Worm (Caenorhabditis elegans): Measurements from ENCODE around the gene ugt-10.
A peak's percentile ranks its signal among the peaks of the same experiment; 100 is the strongest.

ugt-10 gene

DNA sequence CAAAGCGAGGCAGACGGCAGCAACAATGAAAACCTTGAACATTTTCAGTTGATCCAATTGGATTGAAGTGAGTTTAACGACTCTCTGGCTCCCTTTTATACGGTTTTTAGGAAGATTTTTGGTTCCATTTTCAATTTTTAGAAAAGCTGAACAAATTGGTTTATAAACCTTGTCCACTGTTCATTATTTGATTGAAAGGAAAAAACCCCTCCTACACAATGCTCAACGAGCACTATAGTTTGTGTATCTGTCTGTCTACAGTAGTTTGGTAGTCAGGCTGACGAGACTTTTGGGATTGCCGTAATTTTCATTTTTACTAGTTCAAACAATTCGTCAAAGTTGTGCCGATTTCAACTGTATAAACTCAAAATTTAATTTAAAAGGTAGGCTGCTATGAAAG lies 20.7 kb downstream of the ugt-10 start, which contains the start of gene T19H12.15:
T19H12.15 (minus strand) TSS at position 101 of the 400 bp plus-strand sequence.
- TF ChIP-seq nhr-23 (tag; optimal IDR thresholded peaks at IDR 0.05) (no peak), pqm-1 (tag; optimal IDR thresholded peaks at IDR 0.05) (no peak), snpc-4 (tag; optimal IDR thresholded peaks at IDR 0.05) (no peak), egl-27 (tag; optimal IDR thresholded peaks at IDR 0.05) (no peak), mml-1 (tag; optimal IDR thresholded peaks at IDR 0.05) (no peak)

- TF ChIP-seq egl-5 (tag; optimal IDR thresholded peaks at IDR 0.05): no peak
- TF ChIP-seq skn-1 (tag; optimal IDR thresholded peaks at IDR 0.05): no peak
- no peak for TF ChIP-seq unc-39 (tag; optimal IDR thresholded peaks at IDR 0.05)
- no peak for TF ChIP-seq ceh-9 (tag; optimal IDR thresholded peaks at IDR 0.05)
- no peak for TF ChIP-seq fos-1 (tag; optimal IDR thresholded peaks at IDR 0.05)
- no peak for TF ChIP-seq lin-15B (tag; optimal IDR thresholded peaks at IDR 0.05)
- no peak for TF ChIP-seq nhr-25 (tag; optimal IDR thresholded peaks at IDR 0.05)
- TF ChIP-seq ama-1 (optimal IDR thresholded peaks at IDR 0.05): no peak
- no peak for TF ChIP-seq elt-1 (tag; optimal IDR thresholded peaks at IDR 0.05)
- TF ChIP-seq snpc-4 (tag; optimal IDR thresholded peaks at IDR 0.05): no peak
- no peak for TF ChIP-seq elt-2 (tag; optimal IDR thresholded peaks at IDR 0.05)
- no peak for TF ChIP-seq pha-4 (tag; optimal IDR thresholded peaks at IDR 0.05)
- no peak for TF ChIP-seq zag-1 (tag; optimal IDR thresholded peaks at IDR 0.05)
Measured at ce11 chrV:4877587-4877986, 22.3 kb downstream of the ugt-10 start, which contains the start of gene T19H12.6. TSS of gene T19H12.6 (minus strand) at chrV:4877687.

- TF ChIP-seq sea-2 (GFP tag; optimal IDR thresholded peaks at IDR 0.05): no peak
- no peak for TF ChIP-seq pha-4 (tag; optimal IDR thresholded peaks at IDR 0.05)
- no peak for TF ChIP-seq nhr-237 (tag; optimal IDR thresholded peaks at IDR 0.05)
- no peak for TF ChIP-seq egl-27 (tag; optimal IDR thresholded peaks at IDR 0.05)
- no peak for TF ChIP-seq lin-15B (tag; optimal IDR thresholded peaks at IDR 0.05)
- no peak for TF ChIP-seq ZK546.5 (tag; optimal IDR thresholded peaks at IDR 0.05)
Measured at ce11 chrV:4871992-4872391, 27.9 kb downstream of the ugt-10 start, which contains the start of gene srd-33. TSS of gene srd-33 (plus strand) at chrV:4872292.

ce11 chrV:4870627-4871026 lies 29.3 kb downstream of the ugt-10 start:
- no peak for TF ChIP-seq nhr-67 (tag; optimal IDR thresholded peaks at IDR 0.05)
- TF ChIP-seq nhr-11 (tag; optimal IDR thresholded peaks at IDR 0.05): peak; percentile 56

DNA sequence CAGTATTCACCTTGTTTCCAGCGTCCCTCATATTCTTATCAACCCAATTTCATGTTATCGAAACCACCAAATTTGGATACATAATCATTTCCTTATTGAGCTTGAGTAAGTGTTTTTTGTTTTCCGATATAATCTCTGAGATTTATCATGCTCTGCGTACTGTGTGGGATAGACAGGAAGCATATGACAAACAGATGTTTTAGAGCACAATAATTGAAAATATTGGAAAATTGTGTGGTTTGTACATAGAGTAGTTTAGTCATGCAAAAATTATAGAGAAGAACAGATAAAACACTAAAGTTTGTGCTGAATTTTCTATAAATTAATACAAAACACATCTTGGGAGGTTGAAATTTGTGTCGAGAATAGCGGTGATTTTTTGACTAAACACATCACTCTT lies 31.2 kb downstream of the ugt-10 start:
- TF ChIP-seq nhr-25 (tag; optimal IDR thresholded peaks at IDR 0.05) (no peak), nfya-1 (tag; optimal IDR thresholded peaks at IDR 0.05; ENCODE audit: insufficient read depth) (no peak), ceh-9 (tag; optimal IDR thresholded peaks at IDR 0.05) (no peak), nhr-67 (tag; optimal IDR thresholded peaks at IDR 0.05) (no peak), nhr-77 (tag; optimal IDR thresholded peaks at IDR 0.05) (no peak), nhr-76 (tag; optimal IDR thresholded peaks at IDR 0.05) (no peak), egl-5 (tag; optimal IDR thresholded peaks at IDR 0.05) (no peak), ceh-16 (tag; optimal IDR thresholded peaks at IDR 0.05) (no peak), ceh-82 (tag; optimal IDR thresholded peaks at IDR 0.05) (no peak), eor-1 (tag; optimal IDR thresholded peaks at IDR 0.05) (no peak), zag-1 (tag; optimal IDR thresholded peaks at IDR 0.05) (no peak), ztf-4 (tag; optimal IDR thresholded peaks at IDR 0.05) (no peak), nhr-43 (tag; optimal IDR thresholded peaks at IDR 0.05; ENCODE audit: poor library complexity, severe bottlenecking) (no peak), fkh-2 (tag; optimal IDR thresholded peaks at IDR 0.05) (no peak), hmg-11 (tag; optimal IDR thresholded peaks at IDR 0.05) (no peak), lsy-12 (tag; optimal IDR thresholded peaks at IDR 0.05) (no peak), tbx-2 (tag; optimal IDR thresholded peaks at IDR 0.05) (no peak), nhr-237 (tag; optimal IDR thresholded peaks at IDR 0.05) (no peak), fkh-10 (GFP tag; optimal IDR thresholded peaks at IDR 0.05) (no peak)

DNA sequence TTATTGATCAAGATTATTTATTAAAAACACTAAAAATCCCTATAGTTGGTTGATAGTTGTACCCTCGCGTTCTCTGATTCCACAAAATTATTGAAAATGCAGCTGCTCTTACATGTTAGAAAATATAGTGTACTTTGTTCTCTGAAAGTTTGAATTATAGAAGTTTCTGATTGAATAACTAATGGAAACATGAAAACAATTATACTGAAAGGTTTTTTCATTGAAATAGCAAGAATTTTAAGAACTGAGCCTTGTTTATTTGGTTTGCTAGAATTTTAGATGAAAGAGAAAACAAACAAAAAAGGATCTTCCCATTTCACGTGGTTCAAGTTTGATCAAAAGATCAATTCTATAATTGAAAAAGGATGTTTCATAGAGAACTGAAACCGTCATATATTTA lies 32.4 kb downstream of the ugt-10 start:
- TF ChIP-seq lin-15B (tag; optimal IDR thresholded peaks at IDR 0.05): no peak
- no peak for TF ChIP-seq R02D3.7 (tag; optimal IDR thresholded peaks at IDR 0.05)
- no peak for TF ChIP-seq lin-39 (tag; optimal IDR thresholded peaks at IDR 0.05)
- TF ChIP-seq unc-39 (tag; optimal IDR thresholded peaks at IDR 0.05): no peak
- TF ChIP-seq ama-1 (optimal IDR thresholded peaks at IDR 0.05): no peak
- TF ChIP-seq nfya-1 (tag; optimal IDR thresholded peaks at IDR 0.05; ENCODE audit: insufficient read depth): no peak
- no peak for TF ChIP-seq zag-1 (tag; optimal IDR thresholded peaks at IDR 0.05)
- no peak for TF ChIP-seq skn-1 (tag; optimal IDR thresholded peaks at IDR 0.05)

Measured in whole organism, L3 larva.